Worm (Caenorhabditis elegans): Measurements from ENCODE around the gene ceh-30.

- no peak for TF ChIP-seq mls-2 (tag; optimal IDR thresholded peaks at IDR 0.05)
- no peak for TF ChIP-seq hlh-1 (tag; optimal IDR thresholded peaks at IDR 0.05)
- no peak for TF ChIP-seq snpc-4 (tag; optimal IDR thresholded peaks at IDR 0.05)
- TF ChIP-seq ztf-11 (tag; optimal IDR thresholded peaks at IDR 0.05) = no peak
- no peak for TF ChIP-seq blmp-1 (tag; optimal IDR thresholded peaks at IDR 0.05)
- no peak for TF ChIP-seq ceh-83 (GFP tag; optimal IDR thresholded peaks at IDR 0.05)
- TF ChIP-seq unc-39 (tag; optimal IDR thresholded peaks at IDR 0.05) = no peak
Observed at ce11 chrX:3114306-3115133, 51.1 kb downstream of the ceh-30 start, which contains the start of gene gpd-2.

Measured in whole organism, mixed stage, embryonic.